Fruit fly (Drosophila melanogaster): Measurements from ENCODE around the gene BigH1.

Gene BigH1

DNA sequence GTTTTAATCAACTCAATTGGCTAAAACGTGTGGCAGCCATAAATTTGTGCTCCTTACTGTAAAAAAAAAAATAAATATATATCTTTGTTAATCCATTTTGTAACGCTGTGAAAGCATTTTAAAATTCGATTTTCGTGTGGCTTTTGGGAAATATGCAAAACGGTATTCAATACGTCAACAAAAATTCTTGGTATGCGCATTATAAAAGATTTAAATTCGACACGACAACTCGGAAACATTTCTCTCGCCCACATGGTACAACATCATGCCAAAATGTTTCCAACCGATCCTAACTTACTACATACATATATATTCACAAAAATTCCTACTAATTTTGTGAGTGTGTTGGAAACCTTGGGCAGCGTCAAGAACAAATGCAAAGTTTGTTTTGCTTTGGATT, 47.4 kb downstream of the BigH1 start:
- no peak for TF ChIP-seq psq (optimal IDR thresholded peaks at IDR 0.05)

DNA sequence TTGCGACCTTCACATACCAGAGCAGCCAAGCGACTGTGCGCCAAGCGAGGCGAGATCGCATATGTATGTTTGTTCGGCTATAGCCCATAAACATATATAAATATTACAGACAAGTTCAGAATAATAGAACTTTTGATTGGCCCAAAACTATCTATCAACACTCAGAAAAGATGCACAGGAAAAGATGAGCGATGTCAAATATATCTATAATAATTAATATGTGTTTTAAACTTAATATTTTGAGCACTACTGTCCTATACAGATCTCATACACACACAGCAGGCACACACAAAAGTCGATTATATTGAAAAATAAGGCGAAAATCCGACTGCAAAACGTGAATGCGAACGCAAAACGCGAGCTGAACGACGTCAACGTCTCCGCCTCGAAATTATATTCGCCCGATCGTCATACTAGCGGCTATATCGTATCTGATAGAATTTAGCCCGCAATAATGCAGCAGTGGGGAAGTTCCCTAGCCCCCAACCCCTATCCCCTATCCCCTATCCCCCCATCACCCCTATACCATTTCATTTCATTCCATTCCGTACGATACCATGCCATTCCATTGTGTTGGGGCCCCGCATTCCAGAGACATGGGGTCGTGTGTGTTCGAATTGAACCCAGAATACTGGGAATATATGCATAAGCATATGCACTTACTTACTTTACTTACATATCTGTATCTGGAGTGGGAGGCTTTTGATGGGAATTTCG, 48.4 kb downstream of the BigH1 start:
- TF ChIP-seq usp (GFP tag; optimal IDR thresholded peaks at IDR 0.05) (no peak), pan (optimal IDR thresholded peaks at IDR 0.05) (no peak), Dll (optimal IDR thresholded peaks at IDR 0.05) (no peak), psq (optimal IDR thresholded peaks at IDR 0.05) (no peak), CG8478 (optimal IDR thresholded peaks at IDR 0.05) (no peak), EcR (GFP tag; optimal IDR thresholded peaks at IDR 0.05) (no peak)

DNA sequence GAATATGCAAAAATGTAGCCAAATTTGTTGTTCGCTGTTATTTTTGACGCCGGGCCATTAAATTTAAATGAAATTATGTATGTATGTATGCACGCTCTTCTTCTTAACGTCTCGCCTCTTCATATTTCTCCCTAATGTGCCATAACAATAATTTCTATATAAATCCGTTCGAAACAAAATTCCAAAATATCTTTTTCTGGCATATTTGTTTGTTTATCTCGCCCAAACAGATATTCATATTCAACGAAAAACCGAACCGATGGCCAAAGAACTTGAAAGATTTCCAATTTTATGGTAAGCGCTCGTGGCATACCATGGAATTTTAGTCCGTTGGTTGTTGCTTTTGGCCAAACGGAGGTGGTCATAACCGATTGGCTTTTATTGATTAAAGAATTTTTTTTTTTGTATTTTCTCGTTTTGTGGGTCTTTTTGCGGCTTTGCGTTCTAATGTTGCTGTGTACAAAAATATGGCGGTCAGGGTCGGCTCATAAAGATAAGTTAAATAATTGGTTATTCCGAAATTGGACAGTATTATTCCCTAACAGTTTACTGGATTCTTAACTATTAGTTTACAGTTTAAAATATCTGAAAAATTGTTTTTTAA, 50.0 kb downstream of the BigH1 start:
- TF ChIP-seq Dll (optimal IDR thresholded peaks at IDR 0.05) (no peak), usp (GFP tag; optimal IDR thresholded peaks at IDR 0.05) (no peak), pan (optimal IDR thresholded peaks at IDR 0.05) (no peak), psq (optimal IDR thresholded peaks at IDR 0.05) (no peak), EcR (GFP tag; optimal IDR thresholded peaks at IDR 0.05) (no peak), CG8478 (optimal IDR thresholded peaks at IDR 0.05) (no peak)

DNA sequence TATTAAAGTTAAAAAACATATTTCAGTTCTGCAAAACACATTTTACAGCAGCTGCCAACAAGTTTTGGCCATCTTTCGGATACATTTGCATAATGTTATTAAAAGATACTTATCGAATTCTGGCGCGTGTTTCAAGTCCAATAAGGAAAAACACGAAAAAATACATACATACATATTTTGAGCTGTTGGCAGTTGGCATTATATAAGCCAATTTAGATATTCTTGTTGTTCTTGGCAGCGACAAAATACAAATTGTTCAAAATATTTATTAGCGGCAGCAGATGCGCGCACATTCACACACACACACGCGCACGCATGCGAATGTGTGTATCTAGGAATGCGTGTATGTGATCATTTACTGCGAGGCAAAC, 50.5 kb downstream of the BigH1 start:
- TF ChIP-seq usp (GFP tag; optimal IDR thresholded peaks at IDR 0.05) (no peak), pan (optimal IDR thresholded peaks at IDR 0.05) (no peak), Dll (optimal IDR thresholded peaks at IDR 0.05) (no peak), CG8478 (optimal IDR thresholded peaks at IDR 0.05) (no peak), EcR (GFP tag; optimal IDR thresholded peaks at IDR 0.05) (no peak), psq (optimal IDR thresholded peaks at IDR 0.05) (no peak)
